Fruit fly (Drosophila melanogaster) whole organism, embryonic: Measurements from ENCODE around the gene Pka-C1.

Experiments
- Blimp-1 ChIP-seq: fragments of 200-800 bp; sonication (Bioruptor generic); optimal IDR thresholded peaks from 3 replicates; lab custom pipeline; 2018; ENCODE audit warnings: missing biosample characterization, missing genetic modification characterization, mild to moderate bottlenecking, moderate library complexity, missing genetic modification reagents
- CG10321 ChIP-seq: fragments of 200-800 bp; sonication (Bioruptor generic); IDR thresholded peaks from 2 replicates; pipeline ENCODE4 v1.3.6; 2022; ENCODE audit warnings: missing biosample characterization, missing genetic modification characterization
- CG12071 ChIP-seq: fragments of 200-800 bp; sonication (Bioruptor generic); optimal IDR thresholded peaks from 3 replicates; lab custom pipeline; 2018; ENCODE audit warnings: missing biosample characterization, mild to moderate bottlenecking, missing genetic modification characterization
- CG12299 ChIP-seq: fragments of 200-800 bp; sonication (Bioruptor generic); optimal IDR thresholded peaks from 2 replicates; lab custom pipeline; 2018; ENCODE audit warnings: missing biosample characterization, mild to moderate bottlenecking, missing genetic modification characterization
- CG13296 ChIP-seq: fragments of 200-800 bp; sonication (Bioruptor generic); optimal IDR thresholded peaks from 3 replicates; lab custom pipeline; 2018; ENCODE audit warnings: missing biosample characterization, mild to moderate bottlenecking, missing genetic modification characterization
- CG14441 ChIP-seq: fragments of 200-800 bp; sonication (Bioruptor generic); IDR thresholded peaks from 2 replicates; pipeline ENCODE4 v1.3.6; 2022; ENCODE audit warnings: missing biosample characterization, missing genetic modification characterization
- CG15073 ChIP-seq: fragments of 200-800 bp; sonication (Bioruptor generic); optimal IDR thresholded peaks from 2 replicates; lab custom pipeline; 2016; ENCODE audit warnings: missing biosample characterization, missing genetic modification characterization
- CG15601 ChIP-seq: fragments of 200-800 bp; sonication (Bioruptor generic); optimal IDR thresholded peaks from 3 replicates; lab custom pipeline; 2019; ENCODE audit warnings: missing biosample characterization, mild to moderate bottlenecking, missing genetic modification characterization, moderate library complexity
- CG1602 ChIP-seq: fragments of 200-800 bp; sonication (Bioruptor generic); optimal IDR thresholded peaks from 3 replicates; lab custom pipeline; 2016; ENCODE audit warnings: missing biosample characterization, missing genetic modification characterization
- CG16813 ChIP-seq: fragments of 200-800 bp; sonication (Bioruptor generic); IDR thresholded peaks from 3 replicates; pipeline ENCODE4 v1.3.6; 2022; ENCODE audit warnings: missing biosample characterization, missing genetic modification characterization; ENCODE audit not compliant: partially characterized antibody
- CG17829 ChIP-seq: fragments of 200-800 bp; optimal IDR thresholded peaks from 2 replicates; lab custom pipeline; 2019; ENCODE audit warnings: missing biosample characterization, mild to moderate bottlenecking, missing genetic modification characterization, moderate library complexity
- CG2712 ChIP-seq: fragments of 200-800 bp; optimal IDR thresholded peaks from 3 replicates; lab custom pipeline; 2019; ENCODE audit warnings: missing biosample characterization, mild to moderate bottlenecking, missing genetic modification characterization, moderate library complexity
- CG30020 ChIP-seq: fragments of 200-800 bp; optimal IDR thresholded peaks from 2 replicates; lab custom pipeline; 2019; ENCODE audit warnings: missing biosample characterization, mild to moderate bottlenecking, missing genetic modification characterization, moderate library complexity
- CG3726 ChIP-seq: fragments of 200-800 bp; sonication (Bioruptor generic); IDR thresholded peaks from 3 replicates; pipeline ENCODE4, ENCODE4 v1.3.6; 2022; ENCODE audit warnings: missing biosample characterization, missing genetic modification characterization
- CG3847 ChIP-seq: fragments of 200-800 bp; sonication (Bioruptor generic); IDR thresholded peaks from 2 replicates; pipeline ENCODE4 v1.3.6; 2022; ENCODE audit warnings: missing biosample characterization, missing genetic modification characterization
- CG3995 ChIP-seq: fragments of 200-800 bp; sonication (Bioruptor generic); optimal IDR thresholded peaks from 3 replicates; lab custom pipeline; 2016; ENCODE audit warnings: missing biosample characterization, missing genetic modification characterization
- CG42726 ChIP-seq: fragments of 200-800 bp; sonication (Bioruptor generic); IDR thresholded peaks from 2 replicates; pipeline ENCODE4 v1.3.6; 2022; ENCODE audit warnings: missing biosample characterization, missing genetic modification characterization; ENCODE audit not compliant: partially characterized antibody
- CG4282 ChIP-seq: fragments of 200-800 bp; sonication (Bioruptor generic); optimal IDR thresholded peaks from 2 replicates; lab custom pipeline; 2016; ENCODE audit warnings: missing biosample characterization, missing genetic modification characterization
- CG4820 ChIP-seq: fragments of 200-800 bp; sonication (Bioruptor generic); optimal IDR thresholded peaks from 3 replicates; lab custom pipeline; 2016; ENCODE audit warnings: missing biosample characterization, missing genetic modification characterization
- CG6689 ChIP-seq: fragments of 200-800 bp; sonication (Bioruptor generic); IDR thresholded peaks from 2 replicates; pipeline ENCODE4 v1.3.6; 2022; ENCODE audit warnings: missing biosample characterization, missing genetic modification characterization
- CG6854 ChIP-seq: fragments of 200-800 bp; sonication (Bioruptor generic); optimal IDR thresholded peaks from 3 replicates; lab custom pipeline; 2017; ENCODE audit warnings: missing biosample characterization, mild to moderate bottlenecking, missing genetic modification characterization
- CG8478 ChIP-seq: fragments of >200 bp; optimal IDR thresholded peaks from 2 replicates; lab custom pipeline; 2018
- Dp ChIP-seq: fragments of 200-800 bp; sonication (Bioruptor generic); optimal IDR thresholded peaks from 2 replicates; lab custom pipeline; 2018; ENCODE audit warnings: missing biosample characterization, mild to moderate bottlenecking, missing genetic modification characterization, moderate library complexity
- Ets97D ChIP-seq: fragments of 200-800 bp; sonication (Bioruptor generic); optimal IDR thresholded peaks from 3 replicates; lab custom pipeline; 2016; ENCODE audit warnings: missing biosample characterization, missing genetic modification characterization
- H2.0 ChIP-seq: fragments of 200-800 bp; sonication (Bioruptor generic); IDR thresholded peaks from 2 replicates; pipeline ENCODE4 v1.3.6; 2022; ENCODE audit warnings: missing biosample characterization, missing genetic modification characterization
- HLHmδ ChIP-seq: fragments of 200-800 bp; sonication (Bioruptor generic); optimal IDR thresholded peaks from 2 replicates; lab custom pipeline; 2018; ENCODE audit warnings: missing biosample characterization, mild to moderate bottlenecking, missing genetic modification characterization, moderate library complexity
- Hr78 ChIP-seq, 2 experiments: fragments of 200-800 bp in 1 of 2; fragments of >200 bp in 1 of 2; sonication (Bioruptor generic) in 1 of 2; optimal IDR thresholded peaks; 2 replicates each; lab custom pipeline; 2017 to 2019; ENCODE audit warnings: missing biosample characterization in 2 of 2, missing genetic modification characterization in 2 of 2, mild to moderate bottlenecking in 1 of 2, moderate library complexity in 1 of 2
- Lpt ChIP-seq: fragments of >200 bp; optimal IDR thresholded peaks from 2 replicates; lab custom pipeline; 2018; ENCODE audit warnings: missing biosample characterization, missing genetic modification characterization
- Mes4 ChIP-seq: fragments of 200-800 bp; sonication (Bioruptor generic); optimal IDR thresholded peaks from 2 replicates; lab custom pipeline; 2016; ENCODE audit warnings: missing biosample characterization, missing genetic modification characterization
- Myb ChIP-seq: fragments of 200-800 bp; sonication (Bioruptor generic); optimal IDR thresholded peaks from 2 replicates; lab custom pipeline; 2016; ENCODE audit warnings: missing biosample characterization, missing genetic modification characterization
- NfI ChIP-seq: fragments of 200-800 bp; sonication (Bioruptor generic); optimal IDR thresholded peaks from 3 replicates; lab custom pipeline; 2018; ENCODE audit warnings: missing biosample characterization, mild to moderate bottlenecking, missing genetic modification characterization, moderate library complexity
- Scr ChIP-seq: fragments of 200-800 bp; sonication (Bioruptor generic); IDR thresholded peaks from 2 replicates; pipeline ENCODE4 v1.3.6; 2022; ENCODE audit warnings: missing biosample characterization, missing genetic modification characterization; ENCODE audit not compliant: partially characterized antibody
- Six4 ChIP-seq: fragments of 200-800 bp; sonication (Bioruptor generic); optimal IDR thresholded peaks from 2 replicates; lab custom pipeline; 2016; ENCODE audit warnings: missing biosample characterization, missing genetic modification characterization
- Xrp1 ChIP-seq: fragments of 200-800 bp; sonication (Bioruptor generic); IDR thresholded peaks from 2 replicates; pipeline ENCODE4 v1.3.6; 2022; ENCODE audit warnings: missing biosample characterization, missing genetic modification characterization
- bbx ChIP-seq: fragments of 200-800 bp; sonication (Bioruptor generic); IDR thresholded peaks from 2 replicates; pipeline ENCODE4 v1.3.6; 2022; ENCODE audit warnings: missing biosample characterization, missing genetic modification characterization; ENCODE audit not compliant: partially characterized antibody
- bcd ChIP-seq: fragments of 200-800 bp; sonication (Bioruptor generic); optimal IDR thresholded peaks from 2 replicates; lab custom pipeline; 2017; ENCODE audit warnings: missing biosample characterization, mild to moderate bottlenecking, missing genetic modification characterization
- fu2 ChIP-seq: fragments of 200-800 bp; sonication (Bioruptor generic); optimal IDR thresholded peaks from 2 replicates; lab custom pipeline; 2016; ENCODE audit warnings: missing biosample characterization, missing genetic modification characterization
- gro ChIP-seq: fragments of 200-800 bp; sonication (Bioruptor generic); optimal IDR thresholded peaks from 2 replicates; lab custom pipeline; 2016; ENCODE audit warnings: missing biosample characterization, missing genetic modification characterization
- knrl ChIP-seq: fragments of 200-800 bp; sonication (Bioruptor generic); IDR thresholded peaks from 3 replicates; pipeline ENCODE4 v1.3.6; 2022; ENCODE audit warnings: missing biosample characterization, missing genetic modification characterization; ENCODE audit not compliant: partially characterized antibody
- nau ChIP-seq: fragments of 200-800 bp; sonication (Bioruptor generic); optimal IDR thresholded peaks from 3 replicates; lab custom pipeline; 2017; ENCODE audit warnings: missing biosample characterization, mild to moderate bottlenecking, missing genetic modification characterization, missing genetic modification reagents
- nmo ChIP-seq: fragments of 200-800 bp; sonication (Bioruptor generic); optimal IDR thresholded peaks from 2 replicates; lab custom pipeline; 2018; ENCODE audit warnings: missing biosample characterization, mild to moderate bottlenecking, missing genetic modification characterization, moderate library complexity
- pan ChIP-seq, 4 experiments: fragments of >200 bp in 3 of 4; fragments of 200-800 bp in 1 of 4; sonication (Bioruptor generic) in 1 of 4; optimal IDR thresholded peaks in 3 of 4; IDR thresholded peaks in 1 of 4; 2 replicates each; pipeline versions ENCODE4 v1.3.6 to Lab custom; 2017 to 2022; ENCODE audit warnings: missing biosample characterization in 2 of 4, missing genetic modification characterization in 2 of 4, mixed read lengths in 1 of 4
- pnt ChIP-seq: fragments of 200-800 bp; sonication (Bioruptor generic); optimal IDR thresholded peaks from 3 replicates; lab custom pipeline; 2016; ENCODE audit warnings: missing biosample characterization, missing genetic modification characterization
- repo ChIP-seq: fragments of 200-800 bp; sonication (Bioruptor generic); optimal IDR thresholded peaks from 2 replicates; lab custom pipeline; 2016; ENCODE audit warnings: missing biosample characterization, missing genetic modification characterization
- seq ChIP-seq: fragments of 200-800 bp; sonication (Bioruptor generic); IDR thresholded peaks from 2 replicates; pipeline ENCODE4 v1.3.6; 2022; ENCODE audit warnings: missing biosample characterization, missing genetic modification characterization
- tap ChIP-seq: fragments of 200-800 bp; optimal IDR thresholded peaks from 3 replicates; lab custom pipeline; 2019; ENCODE audit warnings: missing biosample characterization, mild to moderate bottlenecking, missing genetic modification characterization, moderate library complexity
- trem ChIP-seq: fragments of 200-800 bp; optimal IDR thresholded peaks from 3 replicates; lab custom pipeline; 2019; ENCODE audit warnings: missing biosample characterization, mild to moderate bottlenecking, missing genetic modification characterization, moderate library complexity
- vnd ChIP-seq: fragments of 200-800 bp; sonication (Bioruptor generic); IDR thresholded peaks from 3 replicates; pipeline ENCODE4 v1.3.6; 2022; ENCODE audit warnings: missing biosample characterization, missing genetic modification characterization; ENCODE audit not compliant: partially characterized antibody
- zen2 ChIP-seq: fragments of 200-800 bp; sonication (Bioruptor generic); IDR thresholded peaks from 3 replicates; pipeline ENCODE4 v1.3.6; 2022; ENCODE audit warnings: missing biosample characterization, missing genetic modification characterization; ENCODE audit not compliant: partially characterized antibody

The Pka-C1 gene

dm6 chr2L:9698923-9699493 lies at the start of gene Pka-C1 (continued):
- TF ChIP-seq CG12299 (tag; lab: Kevin White, UChicago): no peak
- TF ChIP-seq NfI (GFP tag; lab: Kevin White, UChicago): peak; percentile 38
- peak; percentile 20; the same call in 1 of the 3 replicates for TF ChIP-seq CG16813 (GFP tag; lab: Robert Waterston, UW)
- 0 out of 2 replicates have a peak, but pooled peaks have one; percentile 23 for TF ChIP-seq CG14441 (GFP tag; lab: Robert Waterston, UW)
- TF ChIP-seq CG3726 (GFP tag; lab: Robert Waterston, UW): no peak
- no peak for TF ChIP-seq Myb (GFP tag; lab: Kevin White, UChicago)
- TF ChIP-seq CG15073 (GFP tag; lab: Kevin White, UChicago): no peak
- no peak for TF ChIP-seq CG1602 (GFP tag; lab: Kevin White, UChicago)
- no peak for TF ChIP-seq bcd (GFP tag; lab: Kevin White, UChicago)
- TF ChIP-seq Dp (GFP tag; lab: Kevin White, UChicago): peak; percentile 55
- no peak for TF ChIP-seq vnd (GFP tag; lab: Robert Waterston, UW)
- no peak; the same call in 1 of the 2 replicates for TF ChIP-seq Xrp1
- TF ChIP-seq Lpt (GFP tag; lab: Kevin White, UChicago): no peak
- TF ChIP-seq Hr78 (GFP tag; optimal IDR thresholded peaks at IDR 0.05; lab: Kevin White, UChicago): no peak
- no peak for TF ChIP-seq CG4820 (GFP tag; lab: Kevin White, UChicago)
- TF ChIP-seq tap (tag; lab: Kevin White, UChicago): no peak
- no peak for TF ChIP-seq gro (GFP tag; lab: Kevin White, UChicago)
- TF ChIP-seq CG6854 (GFP tag; lab: Kevin White, UChicago): no peak
- peak; percentile 58; the same call in 1 of the 2 replicates for TF ChIP-seq seq
- no peak for TF ChIP-seq pan (optimal IDR thresholded peaks at IDR 0.05; lab: Kevin White, UChicago)
- peak in 1 of 2 experiments; percentile 51 for TF ChIP-seq pan (GFP tag; optimal IDR thresholded peaks at IDR 0.05 in 1 of 2, IDR thresholded peaks at IDR 0.05 in 1 of 2)
- TF ChIP-seq CG6689: no peak
- no peak for TF ChIP-seq pnt (GFP tag; lab: Kevin White, UChicago)
- TF ChIP-seq H2.0 (GFP tag; lab: Robert Waterston, UW): peak; percentile 27; the same call in 1 of the 2 replicates
- peak; percentile 48 for TF ChIP-seq CG2712 (tag; lab: Kevin White, UChicago)
- no peak for TF ChIP-seq Six4 (GFP tag; lab: Kevin White, UChicago)
- no peak for TF ChIP-seq Blimp-1
- peak; percentile 86 for TF ChIP-seq CG42726
- no peak for TF ChIP-seq repo (GFP tag; lab: Kevin White, UChicago)
- peak; percentile 42 for TF ChIP-seq HLHmδ
- peak; percentile 32 for TF ChIP-seq CG17829
- peak; percentile 52 for TF ChIP-seq nmo (GFP tag; lab: Kevin White, UChicago)
- TF ChIP-seq CG3995 (GFP tag; lab: Kevin White, UChicago): no peak
- no peak for TF ChIP-seq fu2 (GFP tag; lab: Kevin White, UChicago)
- 0 out of 2 replicates have a peak, but pooled peaks have one; percentile 51 for TF ChIP-seq bbx (GFP tag; lab: Robert Waterston, UW)
- no peak; the same call in 1 of the 2 replicates for TF ChIP-seq CG10321 (GFP tag; lab: Robert Waterston, UW)
- no peak for TF ChIP-seq Mes4 (GFP tag; lab: Kevin White, UChicago)
- peak; percentile 70 for TF ChIP-seq CG13296
- TF ChIP-seq CG8478 (lab: Kevin White, UChicago): peak; percentile 93
- peak; percentile 49 for TF ChIP-seq trem (tag; lab: Kevin White, UChicago)
- TF ChIP-seq knrl (GFP tag; lab: Robert Waterston, UW): peak; percentile 61; the same call in 2 of the 3 replicates
- peak; percentile 64 for TF ChIP-seq CG4282
- peak; percentile 71 for TF ChIP-seq Ets97D (GFP tag; lab: Kevin White, UChicago)
- TF ChIP-seq nau: no peak
- TF ChIP-seq CG30020 (tag; lab: Kevin White, UChicago): peak; percentile 59
- peak; percentile 19 for TF ChIP-seq CG15601
- peak; percentile 37 for TF ChIP-seq CG12071 (GFP tag; lab: Kevin White, UChicago)
- no peak for TF ChIP-seq Scr
- peak; percentile 72 for TF ChIP-seq CG3847
- TF ChIP-seq zen2 (GFP tag; lab: Robert Waterston, UW): no peak
